Fruit fly (Drosophila melanogaster) whole organism, embryonic: ENCODE data around the gene ash1.

Experiments
- Awh ChIP-seq: fragments of 200-800 bp; sonication (Bioruptor generic); IDR thresholded peaks from 2 replicates; pipeline ENCODE4, ENCODE4 v1.3.6; 2022; ENCODE audit warnings: missing biosample characterization, missing genetic modification characterization
- CG11504 ChIP-seq: fragments of 200-800 bp; sonication (Bioruptor generic); optimal IDR thresholded peaks from 3 replicates; lab custom pipeline; 2019; ENCODE audit warnings: missing biosample characterization, mild to moderate bottlenecking, missing genetic modification characterization, moderate library complexity
- CG11695 ChIP-seq: fragments of 200-800 bp; sonication (Bioruptor generic); IDR thresholded peaks from 3 replicates; pipeline ENCODE4 v1.3.6; 2022; ENCODE audit warnings: missing biosample characterization, missing genetic modification characterization
- CG12659 ChIP-seq: fragments of 200-800 bp; sonication (Bioruptor generic); optimal IDR thresholded peaks from 3 replicates; lab custom pipeline; 2017; ENCODE audit warnings: mild to moderate bottlenecking, missing biosample characterization, missing genetic modification reagents, missing genetic modification characterization
- CG13424 ChIP-seq: fragments of 200-800 bp; sonication (Bioruptor generic); optimal IDR thresholded peaks from 2 replicates; lab custom pipeline; 2019; ENCODE audit warnings: missing biosample characterization, mild to moderate bottlenecking, missing genetic modification characterization, moderate library complexity
- CG14014 ChIP-seq: fragments of 200-800 bp; sonication (Bioruptor generic); IDR thresholded peaks from 2 replicates; pipeline ENCODE4 v1.3.6; 2022; ENCODE audit warnings: missing biosample characterization, missing genetic modification characterization
- CG14441 ChIP-seq: fragments of 200-800 bp; sonication (Bioruptor generic); IDR thresholded peaks from 2 replicates; pipeline ENCODE4 v1.3.6; 2022; ENCODE audit warnings: missing biosample characterization, missing genetic modification characterization
- CG15269 ChIP-seq: fragments of 200-800 bp; sonication (Bioruptor generic); optimal IDR thresholded peaks from 2 replicates; lab custom pipeline; 2018; ENCODE audit warnings: missing biosample characterization, mild to moderate bottlenecking, missing genetic modification characterization, moderate library complexity
- CG15696 ChIP-seq: fragments of 200-800 bp; sonication (Bioruptor generic); optimal IDR thresholded peaks from 2 replicates; lab custom pipeline; 2019; ENCODE audit warnings: missing biosample characterization, mild to moderate bottlenecking, missing genetic modification characterization, moderate library complexity
- CG16863 ChIP-seq: fragments of 200-800 bp; sonication (Bioruptor generic); optimal IDR thresholded peaks from 3 replicates; lab custom pipeline; 2016; ENCODE audit warnings: missing biosample characterization, missing genetic modification characterization
- CG17328 ChIP-seq: fragments of 200-800 bp; sonication (Bioruptor generic); IDR thresholded peaks from 2 replicates; pipeline ENCODE4 v1.3.6; 2022; ENCODE audit warnings: missing biosample characterization, missing genetic modification characterization
- CG1832 ChIP-seq: fragments of 200-800 bp; sonication (Bioruptor generic); optimal IDR thresholded peaks from 2 replicates; lab custom pipeline; 2017; ENCODE audit warnings: missing biosample characterization, mild to moderate bottlenecking, missing genetic modification characterization, inconsistent platforms
- CG3065 ChIP-seq: fragments of 200-800 bp; sonication (Bioruptor generic); optimal IDR thresholded peaks from 2 replicates; lab custom pipeline; 2016; ENCODE audit warnings: missing biosample characterization, missing genetic modification characterization
- CG33557 ChIP-seq: fragments of 200-800 bp; sonication (Bioruptor generic); optimal IDR thresholded peaks from 2 replicates; lab custom pipeline; 2019; ENCODE audit warnings: missing biosample characterization, mild to moderate bottlenecking, missing genetic modification characterization, moderate library complexity
- CG34376 ChIP-seq: fragments of 200-800 bp; sonication (Bioruptor generic); optimal IDR thresholded peaks from 2 replicates; lab custom pipeline; 2018; ENCODE audit warnings: missing biosample characterization, mild to moderate bottlenecking, missing genetic modification characterization
- CG42726 ChIP-seq: fragments of 200-800 bp; sonication (Bioruptor generic); IDR thresholded peaks from 2 replicates; pipeline ENCODE4 v1.3.6; 2022; ENCODE audit warnings: missing biosample characterization, missing genetic modification characterization; ENCODE audit not compliant: partially characterized antibody
- CG43689 ChIP-seq: fragments of 200-800 bp; sonication (Bioruptor generic); IDR thresholded peaks from 2 replicates; pipeline ENCODE4 v1.3.6; 2022; ENCODE audit warnings: missing biosample characterization, missing genetic modification characterization
- CG4730 ChIP-seq: fragments of 200-800 bp; sonication (Bioruptor generic); IDR thresholded peaks from 2 replicates; pipeline ENCODE4 v1.3.6; 2022; ENCODE audit warnings: missing biosample characterization, missing genetic modification characterization
- CG6254 ChIP-seq: fragments of 200-800 bp; sonication (Bioruptor generic); optimal IDR thresholded peaks from 3 replicates; lab custom pipeline; 2017; ENCODE audit warnings: mild to moderate bottlenecking, missing biosample characterization, missing genetic modification reagents, missing genetic modification characterization
- CG7786 ChIP-seq: fragments of 200-800 bp; sonication (Bioruptor generic); optimal IDR thresholded peaks from 2 replicates; lab custom pipeline; 2016; ENCODE audit warnings: missing biosample characterization, missing genetic modification characterization
- CG8388 ChIP-seq: fragments of 200-800 bp; sonication (Bioruptor generic); optimal IDR thresholded peaks from 2 replicates; lab custom pipeline; 2019; ENCODE audit warnings: missing biosample characterization, mild to moderate bottlenecking, missing genetic modification characterization, moderate library complexity
- CG9215 ChIP-seq: fragments of 200-800 bp; sonication (Bioruptor generic); IDR thresholded peaks from 2 replicates; pipeline ENCODE4 v1.3.6; 2022; ENCODE audit warnings: missing biosample characterization, missing genetic modification characterization
- CG9609 ChIP-seq: fragments of 200-800 bp; sonication (Bioruptor generic); optimal IDR thresholded peaks from 3 replicates; lab custom pipeline; 2016; ENCODE audit warnings: missing biosample characterization, missing genetic modification characterization
- CrebB ChIP-seq: fragments of 200-800 bp; sonication (Bioruptor generic); optimal IDR thresholded peaks from 3 replicates; lab custom pipeline; 2018; ENCODE audit warnings: missing biosample characterization, mild to moderate bottlenecking, missing genetic modification characterization
- E2f1 ChIP-seq: fragments of 200-800 bp; sonication (Bioruptor generic); IDR thresholded peaks from 2 replicates; pipeline ENCODE4 v1.3.6; 2022; ENCODE audit warnings: missing biosample characterization, missing genetic modification characterization
- Gug ChIP-seq: fragments of 200-800 bp; sonication (Bioruptor generic); IDR thresholded peaks from 4 replicates; pipeline ENCODE4 v1.3.6; 2022; ENCODE audit warnings: missing biosample characterization, missing genetic modification characterization
- Mes4 ChIP-seq: fragments of 200-800 bp; sonication (Bioruptor generic); optimal IDR thresholded peaks from 2 replicates; lab custom pipeline; 2016; ENCODE audit warnings: missing biosample characterization, missing genetic modification characterization
- Neu2 ChIP-seq: fragments of 200-800 bp; sonication (Bioruptor generic); optimal IDR thresholded peaks from 3 replicates; lab custom pipeline; 2016; ENCODE audit warnings: missing biosample characterization, missing genetic modification characterization, borderline replicate concordance
- Nf-YA ChIP-seq: fragments of 200-800 bp; sonication (Bioruptor generic); IDR thresholded peaks from 2 replicates; pipeline ENCODE4 v1.3.6; 2022; ENCODE audit warnings: missing biosample characterization, missing genetic modification characterization
- Opbp ChIP-seq: fragments of 200-800 bp; sonication (Bioruptor generic); IDR thresholded peaks from 3 replicates; pipeline ENCODE4 v1.3.6; 2022; ENCODE audit warnings: missing biosample characterization, missing genetic modification characterization; ENCODE audit not compliant: partially characterized antibody
- Vsx1 ChIP-seq: fragments of 200-800 bp; sonication (Bioruptor generic); optimal IDR thresholded peaks from 2 replicates; lab custom pipeline; 2017; ENCODE audit warnings: missing biosample characterization, mild to moderate bottlenecking, missing genetic modification characterization, missing genetic modification reagents
- amos ChIP-seq: fragments of 200-800 bp; sonication (Bioruptor generic); IDR thresholded peaks from 2 replicates; pipeline ENCODE4 v1.3.6; 2022; ENCODE audit warnings: missing biosample characterization, missing genetic modification characterization; ENCODE audit not compliant: partially characterized antibody
- ase ChIP-seq: fragments of 200-800 bp; sonication (Bioruptor generic); IDR thresholded peaks from 3 replicates; pipeline ENCODE4 v1.3.6; 2022; ENCODE audit warnings: missing biosample characterization, missing genetic modification characterization
- bab2 ChIP-seq: fragments of 200-800 bp; sonication (Bioruptor generic); optimal IDR thresholded peaks from 2 replicates; lab custom pipeline; 2016; ENCODE audit warnings: missing biosample characterization, missing genetic modification characterization
- cad ChIP-seq: fragments of >200 bp; optimal IDR thresholded peaks from 2 replicates; lab custom pipeline; 2017; ENCODE audit warnings: missing biosample characterization, missing genetic modification characterization
- da ChIP-seq: fragments of 200-800 bp; sonication (Bioruptor generic); optimal IDR thresholded peaks from 2 replicates; lab custom pipeline; 2016; ENCODE audit warnings: missing biosample characterization, missing genetic modification characterization
- gce ChIP-seq: fragments of 200-800 bp; sonication (Bioruptor generic); IDR thresholded peaks from 3 replicates; pipeline ENCODE4 v1.3.6; 2022; ENCODE audit warnings: missing biosample characterization, missing genetic modification characterization
- hbn ChIP-seq: fragments of 200-800 bp; sonication (Bioruptor generic); IDR thresholded peaks from 2 replicates; pipeline ENCODE4 v1.3.6; 2022; ENCODE audit warnings: missing biosample characterization, missing genetic modification characterization; ENCODE audit not compliant: partially characterized antibody
- insv ChIP-seq, 2 experiments: fragments of 200-800 bp; sonication (Bioruptor generic); optimal IDR thresholded peaks; 3 replicates each; lab custom pipeline; 2016 to 2018; ENCODE audit warnings: missing biosample characterization in 2 of 2, missing genetic modification characterization in 2 of 2
- maf-S ChIP-seq: fragments of 200-800 bp; sonication (Bioruptor generic); optimal IDR thresholded peaks from 2 replicates; lab custom pipeline; 2016; ENCODE audit warnings: missing biosample characterization, missing genetic modification characterization
- nerfin-2 ChIP-seq: fragments of 200-800 bp; sonication (Bioruptor generic); IDR thresholded peaks from 2 replicates; pipeline ENCODE4 v1.3.6; 2022; ENCODE audit warnings: missing biosample characterization, missing genetic modification characterization; ENCODE audit not compliant: partially characterized antibody
- odd ChIP-seq: fragments of 200-800 bp; sonication (Bioruptor generic); optimal IDR thresholded peaks from 2 replicates; lab custom pipeline; 2017; ENCODE audit warnings: missing biosample characterization, mild to moderate bottlenecking, missing genetic modification characterization
- sd ChIP-seq: fragments of 200-800 bp; sonication (Bioruptor generic); optimal IDR thresholded peaks from 3 replicates; lab custom pipeline; 2018; ENCODE audit warnings: missing biosample characterization, mild to moderate bottlenecking, missing genetic modification characterization, moderate library complexity
- sens-2 ChIP-seq: fragments of 200-800 bp; sonication (Bioruptor generic); IDR thresholded peaks from 2 replicates; pipeline ENCODE4 v1.3.6; 2022; ENCODE audit warnings: missing biosample characterization, missing genetic modification characterization
- sim ChIP-seq: fragments of 200-800 bp; sonication (Bioruptor generic); IDR thresholded peaks from 2 replicates; pipeline ENCODE4 v1.3.6; 2022; ENCODE audit warnings: missing biosample characterization, missing genetic modification characterization
- sisA ChIP-seq: fragments of 200-800 bp; sonication (Bioruptor generic); IDR thresholded peaks from 2 replicates; pipeline ENCODE4 v1.3.6; 2022; ENCODE audit warnings: missing biosample characterization, missing genetic modification characterization
- slou ChIP-seq: fragments of 200-800 bp; sonication (Bioruptor generic); optimal IDR thresholded peaks from 3 replicates; lab custom pipeline; 2016; ENCODE audit warnings: missing biosample characterization, missing genetic modification characterization
- tll ChIP-seq, 2 experiments: fragments of 200-800 bp in 1 of 2; fragments of >200 bp in 1 of 2; sonication (Bioruptor generic) in 1 of 2; optimal IDR thresholded peaks; 2 replicates each; lab custom pipeline; 2017 to 2019; ENCODE audit warnings: missing biosample characterization in 2 of 2, missing genetic modification characterization in 2 of 2, mild to moderate bottlenecking in 1 of 2, moderate library complexity in 1 of 2
- vfl ChIP-seq: fragments of 200-800 bp; sonication (Bioruptor generic); optimal IDR thresholded peaks from 2 replicates; lab custom pipeline; 2016; ENCODE audit warnings: missing biosample characterization, missing genetic modification characterization
- yki ChIP-seq: fragments of >200 bp; optimal IDR thresholded peaks from 3 replicates; lab custom pipeline; 2018
- zfh1 ChIP-seq: fragments of 200-800 bp; sonication (Bioruptor generic); IDR thresholded peaks from 3 replicates; pipeline ENCODE4 v1.3.6; 2022; ENCODE audit warnings: missing biosample characterization, missing genetic modification characterization

The ash1 gene

dm6 chr3L:19590422-19590821, 8.1 kb downstream of the ash1 start, which contains the start of gene CG14100 (continued):
- TF ChIP-seq cad (GFP tag; lab: Kevin White, UChicago) (no peak), Neu2 (GFP tag; lab: Kevin White, UChicago) (peak; percentile 100), Mes4 (GFP tag; lab: Kevin White, UChicago) (peak; percentile 100), CG14441 (GFP tag; lab: Robert Waterston, UW) (peak; percentile 100), CG15269 (tag; lab: Kevin White, UChicago) (peak; percentile 100), CG17328 (GFP tag; lab: Robert Waterston, UW) (peak; percentile 100), CG43689 (GFP tag; lab: Robert Waterston, UW) (peak; percentile 100), gce (peak; percentile 100), vfl (GFP tag; lab: Kevin White, UChicago) (peak; percentile 100), zfh1 (GFP tag; lab: Robert Waterston, UW) (peak; percentile 100), CG8388 (GFP tag; lab: Kevin White, UChicago) (peak; percentile 100), sd (tag; lab: Kevin White, UChicago) (peak; percentile 100), odd (GFP tag; lab: Kevin White, UChicago) (peak; percentile 100), sens-2 (GFP tag; lab: Robert Waterston, UW) (peak; percentile 100), Opbp (GFP tag; lab: Robert Waterston, UW) (peak; percentile 76; the same call in 2 of the 3 replicates), hbn (GFP tag; lab: Robert Waterston, UW) (no peak), amos (GFP tag; lab: Robert Waterston, UW) (peak; percentile 46; the same call in 1 of the 2 replicates), yki (lab: Kevin White, UChicago) (no peak), CG13424 (tag; lab: Kevin White, UChicago) (peak; percentile 100), CG11504 (tag; lab: Kevin White, UChicago) (peak; percentile 99), CG11695 (peak; percentile 100), tll (GFP tag; optimal IDR thresholded peaks at IDR 0.05; lab: Kevin White, UChicago) (peak in 1 of 2 experiments; percentile 95), CG42726 (GFP tag; lab: Robert Waterston, UW) (peak; percentile 70; the same call in 1 of the 2 replicates), insv (GFP tag; optimal IDR thresholded peaks at IDR 0.05; lab: Kevin White, UChicago) (peak; percentile 91 to 93), CG4730 (GFP tag; lab: Robert Waterston, UW) (peak; percentile 100), CG1832 (GFP tag; lab: Kevin White, UChicago) (peak; percentile 13), E2f1 (peak; percentile 100), CG12659 (peak; percentile 100), Nf-YA (GFP tag; lab: Robert Waterston, UW) (peak; percentile 100), CG34376 (GFP tag; lab: Kevin White, UChicago) (peak; percentile 100), CG33557 (GFP tag; lab: Kevin White, UChicago) (peak; percentile 100), CG7786 (peak; percentile 100), Gug (GFP tag; lab: Robert Waterston, UW) (peak; percentile 100), CrebB (tag; lab: Kevin White, UChicago) (peak; percentile 100), Awh (GFP tag; lab: Robert Waterston, UW) (peak; percentile 100), CG9609 (peak; percentile 100), CG14014 (GFP tag; lab: Robert Waterston, UW) (peak; percentile 100), CG6254 (GFP tag; lab: Kevin White, UChicago) (peak; percentile 99), CG16863 (peak; percentile 100), sim (GFP tag; lab: Robert Waterston, UW) (peak; percentile 100), nerfin-2 (GFP tag; lab: Robert Waterston, UW) (peak; percentile 54; the same call in 1 of the 2 replicates), bab2 (GFP tag; lab: Kevin White, UChicago) (peak; percentile 100), sisA (peak; percentile 100), CG15696 (tag; lab: Kevin White, UChicago) (peak; percentile 100), Vsx1 (peak; percentile 99), CG9215 (GFP tag; lab: Robert Waterston, UW) (peak; percentile 100), ase (GFP tag; lab: Robert Waterston, UW) (peak; percentile 100), CG3065 (GFP tag; lab: Kevin White, UChicago) (peak; percentile 100), slou (GFP tag; lab: Kevin White, UChicago) (peak; percentile 100), da (GFP tag; lab: Kevin White, UChicago) (peak; percentile 100), maf-S (GFP tag; lab: Kevin White, UChicago) (peak; percentile 100)
